Fruit fly (Drosophila melanogaster): ENCODE results near the gene Fbxl7.

Fbxl7 gene

DNA sequence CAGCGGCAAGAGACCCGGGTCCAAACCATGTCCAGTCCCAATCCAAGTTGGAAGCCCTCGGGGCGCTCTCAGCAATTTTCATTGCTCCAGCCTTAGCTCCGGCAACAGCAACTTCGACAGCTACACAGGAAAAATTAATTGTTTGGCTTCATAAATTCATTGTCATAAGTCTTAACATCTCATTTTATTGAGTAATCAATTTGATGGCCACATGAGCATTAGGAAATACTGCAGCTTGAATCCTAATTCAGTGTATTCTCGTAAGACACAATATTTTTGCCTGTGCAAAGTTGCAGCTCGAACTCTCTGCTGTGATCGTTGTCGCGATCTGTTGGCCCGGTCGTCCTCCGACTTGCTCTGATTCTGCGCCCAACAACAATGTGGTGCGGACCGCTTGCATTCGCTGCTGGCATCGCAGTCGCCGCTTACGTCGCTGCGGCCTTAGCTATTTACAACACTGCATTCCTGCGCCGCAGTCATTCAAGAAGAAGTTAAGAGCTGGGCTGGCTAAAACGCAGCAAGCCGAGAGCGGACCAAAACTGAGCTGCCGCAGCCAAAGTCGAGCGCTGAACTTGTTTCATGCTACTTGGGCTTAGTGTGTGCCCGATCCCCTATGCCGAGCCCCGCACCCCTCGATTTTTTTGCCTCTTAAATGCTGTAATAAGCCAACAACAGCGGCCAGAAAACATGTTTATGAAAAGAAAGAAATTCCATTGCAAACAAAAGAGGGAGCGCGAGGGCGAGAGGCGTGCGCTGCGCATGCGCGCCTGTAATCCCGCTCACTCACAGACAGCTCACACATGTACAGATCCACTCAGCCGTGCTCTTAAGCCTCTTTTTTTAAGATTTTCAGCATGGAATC is 1.1 kb upstream of the Fbxl7 start (continued):
- TF ChIP-seq rgr (GFP tag; optimal IDR thresholded peaks at IDR 0.05) (peak; percentile 92), h (GFP tag; optimal IDR thresholded peaks at IDR 0.05) (peak; percentile 95), pan (optimal IDR thresholded peaks at IDR 0.05) (no peak), CrebA (GFP tag; optimal IDR thresholded peaks at IDR 0.05; ENCODE audit: borderline replicate concordance) (no peak), fru (GFP tag; optimal IDR thresholded peaks at IDR 0.05) (peak; percentile 94)

DNA sequence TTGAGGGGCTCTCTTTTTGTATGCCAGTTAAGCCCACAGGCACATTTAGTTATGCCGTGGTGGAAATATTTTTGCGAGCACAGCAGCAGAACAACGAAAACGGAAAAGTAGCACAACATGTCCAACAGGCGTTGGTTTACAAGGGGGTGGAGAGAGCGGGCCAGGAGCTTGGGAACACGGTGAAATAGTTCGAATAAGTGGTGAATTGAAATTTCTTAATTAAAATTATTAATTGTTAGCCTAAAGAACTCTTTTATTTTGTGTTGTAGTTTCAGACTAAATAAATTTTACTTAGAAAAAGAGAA is 517 bp upstream of the Fbxl7 start:
- no peak for TF ChIP-seq dl (GFP tag; optimal IDR thresholded peaks at IDR 0.05; ENCODE audit: insufficient read depth in 1 of 2, partially characterized antibody in 2 of 2)
- TF ChIP-seq CrebA (GFP tag; optimal IDR thresholded peaks at IDR 0.05; ENCODE audit: borderline replicate concordance) = no peak

DNA sequence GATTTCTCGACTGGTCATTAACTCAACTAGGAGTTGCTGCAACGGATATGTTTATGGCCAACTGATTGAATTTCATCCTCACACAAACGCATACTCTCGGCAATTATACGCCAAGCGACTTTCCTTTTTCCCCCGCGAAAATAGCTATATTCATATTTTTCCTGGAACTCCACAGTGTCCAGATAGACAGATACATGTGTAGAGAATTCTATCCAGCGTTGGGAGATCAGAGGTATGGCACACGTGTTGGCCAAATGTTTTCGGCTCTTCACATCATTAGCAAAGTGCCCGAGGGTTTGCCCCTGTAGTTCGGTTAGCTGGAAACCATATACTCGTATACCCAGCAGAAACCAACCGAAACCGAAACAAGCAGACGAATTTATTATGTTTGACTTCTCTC is 1.0 kb downstream of the Fbxl7 start:
- no peak for TF ChIP-seq dmrt93B (GFP tag; optimal IDR thresholded peaks at IDR 0.05)

- TF ChIP-seq lola (GFP tag; optimal IDR thresholded peaks at IDR 0.05) = no peak
- no peak for TF ChIP-seq dmrt93B (GFP tag; optimal IDR thresholded peaks at IDR 0.05)
- TF ChIP-seq woc (GFP tag; optimal IDR thresholded peaks at IDR 0.05) = no peak
- no peak for TF ChIP-seq Sp1 (GFP tag; optimal IDR thresholded peaks at IDR 0.05)
- no peak for TF ChIP-seq GATAd (GFP tag; optimal IDR thresholded peaks at IDR 0.05)
- no peak for TF ChIP-seq Jra (GFP tag; optimal IDR thresholded peaks at IDR 0.05)
- TF ChIP-seq Dif (GFP tag; optimal IDR thresholded peaks at IDR 0.05; ENCODE audit: partially characterized antibody) = no peak
- TF ChIP-seq Rel (GFP tag; optimal IDR thresholded peaks at IDR 0.05) = no peak
- TF ChIP-seq Rel (tag; optimal IDR thresholded peaks at IDR 0.05) = no peak
- TF ChIP-seq fru (GFP tag; optimal IDR thresholded peaks at IDR 0.05) = no peak
- TF ChIP-seq Hnf4 (GFP tag; optimal IDR thresholded peaks at IDR 0.05) = no peak
- TF ChIP-seq br (GFP tag; optimal IDR thresholded peaks at IDR 0.05) = no peak
- TF ChIP-seq CrebA (GFP tag; optimal IDR thresholded peaks at IDR 0.05; ENCODE audit: borderline replicate concordance) = no peak
- no peak for TF ChIP-seq Hr78 (GFP tag; optimal IDR thresholded peaks at IDR 0.05)
- TF ChIP-seq dsf (GFP tag; optimal IDR thresholded peaks at IDR 0.05; ENCODE audit: borderline replicate concordance) = no peak
Measured at dm6 chr3R:15922622-15923574, 2.2 kb downstream of the Fbxl7 start.

- TF ChIP-seq Vsx2 (GFP tag; optimal IDR thresholded peaks at IDR 0.05; ENCODE audit: partially characterized antibody) (no peak), Dif (GFP tag; optimal IDR thresholded peaks at IDR 0.05; ENCODE audit: partially characterized antibody) (no peak), dl (GFP tag; optimal IDR thresholded peaks at IDR 0.05; ENCODE audit: insufficient read depth in 1 of 2, partially characterized antibody in 2 of 2) (no peak), tai (GFP tag; optimal IDR thresholded peaks at IDR 0.05) (no peak), CG32264 (GFP tag; optimal IDR thresholded peaks at IDR 0.05) (no peak), Hnf4 (GFP tag; optimal IDR thresholded peaks at IDR 0.05) (no peak), dsf (GFP tag; optimal IDR thresholded peaks at IDR 0.05; ENCODE audit: borderline replicate concordance) (no peak), h (GFP tag; optimal IDR thresholded peaks at IDR 0.05) (no peak), br (GFP tag; optimal IDR thresholded peaks at IDR 0.05) (no peak), sv (GFP tag; optimal IDR thresholded peaks at IDR 0.05) (no peak), woc (GFP tag; optimal IDR thresholded peaks at IDR 0.05) (no peak), Rel (GFP tag; optimal IDR thresholded peaks at IDR 0.05) (no peak), Rel (tag; optimal IDR thresholded peaks at IDR 0.05) (no peak), GATAd (GFP tag; optimal IDR thresholded peaks at IDR 0.05) (no peak), brk (GFP tag; optimal IDR thresholded peaks at IDR 0.05) (no peak), CrebA (GFP tag; optimal IDR thresholded peaks at IDR 0.05; ENCODE audit: borderline replicate concordance) (no peak), Hr78 (GFP tag; optimal IDR thresholded peaks at IDR 0.05) (no peak), psq (GFP tag; optimal IDR thresholded peaks at IDR 0.05) (no peak), Myc (optimal IDR thresholded peaks at IDR 0.05) (no peak), OdsH (GFP tag; optimal IDR thresholded peaks at IDR 0.05) (no peak)
Measured at dm6 chr3R:15925329-15925728, 4.6 kb downstream of the Fbxl7 start, which contains the start of gene CG34276. Gene CG34276 (plus strand): TSS chr3R:15925629.

Data from whole organism, wandering third instar larva.